Fruit fly (Drosophila melanogaster) whole organism, embryonic: ENCODE measurements around the gene CAH1.

Source experiments
- Ada2b ChIP-seq: fragments of 200-800 bp; sonication (Bioruptor generic); IDR thresholded peaks from 2 replicates; pipeline ENCODE4 v1.3.6; 2022; ENCODE audit warnings: missing biosample characterization, missing genetic modification characterization
- Aef1 ChIP-seq: fragments of 200-800 bp; sonication (Bioruptor generic); IDR thresholded peaks from 3 replicates; pipeline ENCODE4 v1.3.6; 2022; ENCODE audit warnings: missing biosample characterization, missing genetic modification characterization
- Bdp1 ChIP-seq: fragments of 200-800 bp; sonication (Bioruptor generic); optimal IDR thresholded peaks from 3 replicates; lab custom pipeline; 2016; ENCODE audit warnings: missing biosample characterization, missing genetic modification characterization
- CG10543 ChIP-seq: fragments of 200-800 bp; sonication (Bioruptor generic); optimal IDR thresholded peaks from 3 replicates; lab custom pipeline; 2017; ENCODE audit warnings: missing biosample characterization, mild to moderate bottlenecking, missing genetic modification characterization, moderate library complexity
- CG10979 ChIP-seq: fragments of 200-800 bp; sonication (Bioruptor generic); optimal IDR thresholded peaks from 2 replicates; lab custom pipeline; 2018; ENCODE audit warnings: missing biosample characterization, mild to moderate bottlenecking, missing genetic modification characterization, moderate library complexity
- CG12219 ChIP-seq: fragments of 200-800 bp; sonication (Bioruptor generic); optimal IDR thresholded peaks from 3 replicates; lab custom pipeline; 2018; ENCODE audit warnings: missing biosample characterization, mild to moderate bottlenecking, missing genetic modification characterization
- CG1233 ChIP-seq: fragments of 200-800 bp; sonication (Bioruptor generic); optimal IDR thresholded peaks from 4 replicates; lab custom pipeline; 2018; ENCODE audit warnings: missing biosample characterization, mild to moderate bottlenecking, missing genetic modification characterization
- CG14667 ChIP-seq: fragments of 200-800 bp; sonication (Bioruptor generic); IDR thresholded peaks from 2 replicates; pipeline ENCODE4 v1.3.6; 2022; ENCODE audit warnings: missing biosample characterization, missing genetic modification characterization
- CG15696 ChIP-seq: fragments of 200-800 bp; sonication (Bioruptor generic); optimal IDR thresholded peaks from 2 replicates; lab custom pipeline; 2019; ENCODE audit warnings: missing biosample characterization, mild to moderate bottlenecking, missing genetic modification characterization, moderate library complexity
- CG17912 ChIP-seq: fragments of 200-800 bp; sonication (Bioruptor generic); optimal IDR thresholded peaks from 2 replicates; lab custom pipeline; 2018; ENCODE audit warnings: missing biosample characterization, mild to moderate bottlenecking, missing genetic modification characterization
- CG30020 ChIP-seq: fragments of 200-800 bp; optimal IDR thresholded peaks from 2 replicates; lab custom pipeline; 2019; ENCODE audit warnings: missing biosample characterization, mild to moderate bottlenecking, missing genetic modification characterization, moderate library complexity
- CG31388 ChIP-seq: fragments of 200-800 bp; sonication (Bioruptor generic); optimal IDR thresholded peaks from 2 replicates; lab custom pipeline; 2016; ENCODE audit warnings: missing biosample characterization, missing genetic modification characterization
- CG32767 ChIP-seq: fragments of 200-800 bp; sonication (Bioruptor generic); IDR thresholded peaks from 2 replicates; pipeline ENCODE4 v1.3.6; 2022; ENCODE audit warnings: missing biosample characterization, missing genetic modification characterization
- CG4360 ChIP-seq: fragments of 200-800 bp; sonication (Bioruptor generic); IDR thresholded peaks from 2 replicates; pipeline ENCODE4 v1.3.6; 2022; ENCODE audit warnings: missing biosample characterization, missing genetic modification characterization
- CG5180 ChIP-seq: fragments of 200-800 bp; sonication (Bioruptor generic); optimal IDR thresholded peaks from 3 replicates; lab custom pipeline; 2017; ENCODE audit warnings: missing biosample characterization, missing genetic modification characterization, mild to moderate bottlenecking, moderate library complexity, missing genetic modification reagents
- CG5245 ChIP-seq: fragments of 200-800 bp; sonication (Bioruptor generic); optimal IDR thresholded peaks from 3 replicates; lab custom pipeline; 2016; ENCODE audit warnings: missing biosample characterization, missing genetic modification characterization
- CG6683 ChIP-seq: fragments of 200-800 bp; sonication (Bioruptor generic); optimal IDR thresholded peaks from 2 replicates; lab custom pipeline; 2017; ENCODE audit warnings: missing biosample characterization, mild to moderate bottlenecking, missing genetic modification characterization, missing genetic modification reagents
- CG7357 ChIP-seq: fragments of 200-800 bp; sonication (Bioruptor generic); IDR thresholded peaks from 3 replicates; pipeline ENCODE4 v1.3.6; 2022; ENCODE audit warnings: missing biosample characterization, missing genetic modification characterization
- Dll ChIP-seq: fragments of 200-800 bp; sonication (Bioruptor generic); IDR thresholded peaks from 4 replicates; pipeline ENCODE4 v1.3.6; 2022; ENCODE audit warnings: missing biosample characterization, missing genetic modification characterization; ENCODE audit not compliant: partially characterized antibody
- Doc2 ChIP-seq: fragments of 200-800 bp; sonication (Bioruptor generic); IDR thresholded peaks from 2 replicates; pipeline ENCODE4 v1.3.6; 2022; ENCODE audit warnings: missing biosample characterization, missing genetic modification characterization
- ERR ChIP-seq: fragments of 200-800 bp; sonication (Bioruptor generic); optimal IDR thresholded peaks from 2 replicates; lab custom pipeline; 2016; ENCODE audit warnings: missing biosample characterization, missing genetic modification characterization
- H2.0 ChIP-seq: fragments of 200-800 bp; sonication (Bioruptor generic); IDR thresholded peaks from 2 replicates; pipeline ENCODE4 v1.3.6; 2022; ENCODE audit warnings: missing biosample characterization, missing genetic modification characterization
- HmgD ChIP-seq: fragments of 200-800 bp; sonication (Bioruptor generic); optimal IDR thresholded peaks from 3 replicates; lab custom pipeline; 2016; ENCODE audit warnings: missing biosample characterization, missing genetic modification characterization
- HmgZ ChIP-seq: fragments of 200-800 bp; sonication (Bioruptor generic); optimal IDR thresholded peaks from 2 replicates; lab custom pipeline; 2018; ENCODE audit warnings: missing biosample characterization, mild to moderate bottlenecking, missing genetic modification characterization
- Nf-YA ChIP-seq: fragments of 200-800 bp; sonication (Bioruptor generic); IDR thresholded peaks from 2 replicates; pipeline ENCODE4 v1.3.6; 2022; ENCODE audit warnings: missing biosample characterization, missing genetic modification characterization
- al ChIP-seq: fragments of 200-800 bp; sonication (Bioruptor generic); IDR thresholded peaks from 2 replicates; pipeline ENCODE4 v1.3.6; 2022; ENCODE audit warnings: missing biosample characterization, missing genetic modification characterization
- az2 ChIP-seq: fragments of 200-800 bp; sonication (Bioruptor generic); optimal IDR thresholded peaks from 3 replicates; lab custom pipeline; 2016; ENCODE audit warnings: missing biosample characterization, missing genetic modification characterization
- bowl ChIP-seq: fragments of 200-800 bp; sonication (Bioruptor generic); IDR thresholded peaks from 2 replicates; pipeline ENCODE4 v1.3.6; 2022; ENCODE audit warnings: missing biosample characterization, missing genetic modification characterization
- cas ChIP-seq: fragments of 200-800 bp; sonication (Bioruptor generic); IDR thresholded peaks from 2 replicates; pipeline ENCODE4 v1.3.6; 2022; ENCODE audit warnings: missing biosample characterization, missing genetic modification characterization
- dimm ChIP-seq: fragments of 200-800 bp; sonication (Bioruptor generic); IDR thresholded peaks from 2 replicates; pipeline ENCODE4 v1.3.6; 2022; ENCODE audit warnings: missing biosample characterization, missing genetic modification characterization
- exex ChIP-seq: fragments of 200-800 bp; sonication (Bioruptor generic); optimal IDR thresholded peaks from 4 replicates; lab custom pipeline; 2018; ENCODE audit warnings: missing biosample characterization, mild to moderate bottlenecking, missing genetic modification characterization, moderate library complexity
- eyg ChIP-seq: fragments of 200-800 bp; sonication (Bioruptor generic); optimal IDR thresholded peaks from 3 replicates; lab custom pipeline; 2016; ENCODE audit warnings: missing biosample characterization, missing genetic modification characterization
- fd64A ChIP-seq: fragments of 200-800 bp; sonication (Bioruptor generic); optimal IDR thresholded peaks from 3 replicates; lab custom pipeline; 2018; ENCODE audit warnings: missing biosample characterization, mild to moderate bottlenecking, missing genetic modification characterization
- gcm ChIP-seq: fragments of 200-800 bp; sonication (Bioruptor generic); optimal IDR thresholded peaks from 2 replicates; lab custom pipeline; 2019; ENCODE audit warnings: missing biosample characterization, mild to moderate bottlenecking, missing genetic modification characterization, moderate library complexity
- hbn ChIP-seq: fragments of 200-800 bp; sonication (Bioruptor generic); IDR thresholded peaks from 2 replicates; pipeline ENCODE4 v1.3.6; 2022; ENCODE audit warnings: missing biosample characterization, missing genetic modification characterization; ENCODE audit not compliant: partially characterized antibody
- knrl ChIP-seq: fragments of 200-800 bp; sonication (Bioruptor generic); IDR thresholded peaks from 3 replicates; pipeline ENCODE4 v1.3.6; 2022; ENCODE audit warnings: missing biosample characterization, missing genetic modification characterization; ENCODE audit not compliant: partially characterized antibody
- mam ChIP-seq: fragments of 200-800 bp; sonication (Bioruptor generic); optimal IDR thresholded peaks from 3 replicates; lab custom pipeline; 2016; ENCODE audit warnings: missing biosample characterization, missing genetic modification characterization
- odd ChIP-seq: fragments of 200-800 bp; sonication (Bioruptor generic); optimal IDR thresholded peaks from 2 replicates; lab custom pipeline; 2017; ENCODE audit warnings: missing biosample characterization, mild to moderate bottlenecking, missing genetic modification characterization
- pb ChIP-seq: fragments of 200-800 bp; sonication (Bioruptor generic); optimal IDR thresholded peaks from 3 replicates; lab custom pipeline; 2016; ENCODE audit warnings: missing biosample characterization, missing genetic modification characterization
- pho ChIP-seq: fragments of 200-800 bp; sonication (Bioruptor generic); optimal IDR thresholded peaks from 2 replicates; lab custom pipeline; 2016; ENCODE audit warnings: missing biosample characterization, missing genetic modification characterization
- rib ChIP-seq: fragments of 200-800 bp; sonication (Bioruptor generic); IDR thresholded peaks from 2 replicates; pipeline ENCODE4 v1.3.6; 2022; ENCODE audit warnings: missing biosample characterization, missing genetic modification characterization
- ro ChIP-seq: fragments of 200-800 bp; sonication (Bioruptor generic); IDR thresholded peaks from 2 replicates; pipeline ENCODE4 v1.3.6; 2022; ENCODE audit warnings: missing biosample characterization, missing genetic modification characterization
- sc ChIP-seq, 3 experiments: fragments of >200 bp in 2 of 3; fragments of 200-800 bp in 1 of 3; sonication (Bioruptor generic) in 1 of 3; optimal IDR thresholded peaks; 2 replicates in 2 of 3; 3 replicates in 1 of 3; lab custom pipeline; 2017; ENCODE audit warnings: mild to moderate bottlenecking in 1 of 3, missing biosample characterization in 1 of 3, missing genetic modification characterization in 1 of 3, missing genetic modification reagents in 1 of 3
- slbo ChIP-seq: fragments of 200-800 bp; sonication (Bioruptor generic); IDR thresholded peaks from 2 replicates; pipeline ENCODE4 v1.3.6; 2022; ENCODE audit warnings: missing biosample characterization, missing genetic modification characterization
- sob ChIP-seq: fragments of 200-800 bp; sonication (Bioruptor generic); IDR thresholded peaks from 2 replicates; pipeline ENCODE4 v1.3.6; 2022; ENCODE audit warnings: missing biosample characterization, missing genetic modification characterization
- tna ChIP-seq: fragments of 200-800 bp; sonication (Bioruptor generic); IDR thresholded peaks from 2 replicates; pipeline ENCODE4 v1.3.6; 2022; ENCODE audit warnings: missing biosample characterization, missing genetic modification characterization; ENCODE audit not compliant: partially characterized antibody
- tx ChIP-seq: fragments of 200-800 bp; sonication (Bioruptor generic); optimal IDR thresholded peaks from 2 replicates; lab custom pipeline; 2016; ENCODE audit warnings: missing biosample characterization, missing genetic modification characterization
- unc-4 ChIP-seq: fragments of 200-800 bp; sonication (Bioruptor generic); IDR thresholded peaks from 2 replicates; pipeline ENCODE4 v1.3.6; 2022; ENCODE audit warnings: missing biosample characterization, missing genetic modification characterization; ENCODE audit not compliant: partially characterized antibody
- vfl ChIP-seq: fragments of 200-800 bp; sonication (Bioruptor generic); optimal IDR thresholded peaks from 2 replicates; lab custom pipeline; 2016; ENCODE audit warnings: missing biosample characterization, missing genetic modification characterization
- yki ChIP-seq: fragments of >200 bp; optimal IDR thresholded peaks from 3 replicates; lab custom pipeline; 2018
- zen2 ChIP-seq: fragments of 200-800 bp; sonication (Bioruptor generic); IDR thresholded peaks from 3 replicates; pipeline ENCODE4 v1.3.6; 2022; ENCODE audit warnings: missing biosample characterization, missing genetic modification characterization; ENCODE audit not compliant: partially characterized antibody
- zf30C ChIP-seq: fragments of 200-800 bp; sonication (Bioruptor generic); optimal IDR thresholded peaks from 3 replicates; lab custom pipeline; 2018; ENCODE audit warnings: missing biosample characterization, mild to moderate bottlenecking, missing genetic modification characterization

The CAH1 gene

dm6 chr2L:13811323-13811722, 7.9 kb downstream of the CAH1 start, which contains the start of the genes Adat1 and CG16865 (continued):
- TF ChIP-seq CG5245 (GFP tag; lab: Kevin White, UChicago) (no peak), CG32767 (GFP tag; lab: Robert Waterston, UW) (no peak), al (no peak), fd64A (GFP tag; lab: Kevin White, UChicago) (no peak), yki (lab: Kevin White, UChicago) (no peak), Aef1 (GFP tag; lab: Robert Waterston, UW) (no peak), cas (no peak), HmgZ (tag; lab: Kevin White, UChicago) (no peak), dimm (GFP tag; lab: Robert Waterston, UW) (no peak), vfl (GFP tag; lab: Kevin White, UChicago) (no peak), sob (no peak), CG7357 (GFP tag; lab: Robert Waterston, UW) (no peak), zen2 (GFP tag; lab: Robert Waterston, UW) (peak; percentile 42; the same call in 1 of the 3 replicates), CG30020 (no peak), tx (GFP tag; lab: Kevin White, UChicago) (no peak), Ada2b (GFP tag; lab: Robert Waterston, UW) (no peak), sc (optimal IDR thresholded peaks at IDR 0.05; lab: Kevin White, UChicago) (no peak), sc (GFP tag; optimal IDR thresholded peaks at IDR 0.05; lab: Kevin White, UChicago) (no peak), bowl (GFP tag; lab: Robert Waterston, UW) (no peak), eyg (no peak), pho (GFP tag; lab: Kevin White, UChicago) (no peak), knrl (GFP tag; lab: Robert Waterston, UW) (0 out of 3 replicates have a peak, but pooled peaks have one; percentile 15), tna (GFP tag; lab: Robert Waterston, UW) (peak; percentile 36; the same call in 1 of the 2 replicates), hbn (GFP tag; lab: Robert Waterston, UW) (peak; percentile 61), slbo (GFP tag; lab: Robert Waterston, UW) (no peak), CG5180 (GFP tag; lab: Kevin White, UChicago) (no peak), CG31388 (GFP tag; lab: Kevin White, UChicago) (no peak), CG6683 (GFP tag; lab: Kevin White, UChicago) (no peak), CG12219 (GFP tag; lab: Kevin White, UChicago) (no peak), Nf-YA (GFP tag; lab: Robert Waterston, UW) (no peak), CG17912 (GFP tag; lab: Kevin White, UChicago) (no peak), CG10979 (tag; lab: Kevin White, UChicago) (no peak), CG15696 (tag; lab: Kevin White, UChicago) (peak; percentile 21), CG14667 (no peak), HmgD (GFP tag; lab: Kevin White, UChicago) (no peak), ERR (GFP tag; lab: Kevin White, UChicago) (no peak), mam (GFP tag; lab: Kevin White, UChicago) (no peak), zf30C (GFP tag; lab: Kevin White, UChicago) (no peak), unc-4 (GFP tag; lab: Robert Waterston, UW) (peak; percentile 62), Bdp1 (GFP tag; lab: Kevin White, UChicago) (no peak), az2 (GFP tag; lab: Kevin White, UChicago) (no peak), CG4360 (GFP tag; lab: Robert Waterston, UW) (no peak), H2.0 (GFP tag; lab: Robert Waterston, UW) (no peak), Doc2 (GFP tag; lab: Robert Waterston, UW) (no peak), pb (GFP tag; lab: Kevin White, UChicago) (no peak), rib (GFP tag; lab: Robert Waterston, UW) (no peak), CG10543 (GFP tag; lab: Kevin White, UChicago) (no peak), gcm (GFP tag; lab: Kevin White, UChicago) (no peak), CG1233 (GFP tag; lab: Kevin White, UChicago) (no peak), exex (no peak), ro (GFP tag; lab: Robert Waterston, UW) (no peak), odd (GFP tag; lab: Kevin White, UChicago) (no peak), Dll (peak; percentile 72; the same call in 3 of the 4 replicates)
